Fruit fly (Drosophila melanogaster) whole organism, embryonic: ENCODE measurements around the gene Mst98Ca.
A peak's percentile ranks its signal among the peaks of the same experiment; 100 is the strongest.

Source experiments
- CG10565 ChIP-seq: fragments of 200-800 bp; sonication (Bioruptor generic); optimal IDR thresholded peaks from 3 replicates; lab custom pipeline; 2016; ENCODE audit warnings: missing biosample characterization, mild to moderate bottlenecking, missing genetic modification characterization
- CG12219 ChIP-seq: fragments of 200-800 bp; sonication (Bioruptor generic); optimal IDR thresholded peaks from 3 replicates; lab custom pipeline; 2018; ENCODE audit warnings: missing biosample characterization, mild to moderate bottlenecking, missing genetic modification characterization
- CG14050 ChIP-seq: fragments of 200-800 bp; sonication (Bioruptor generic); IDR thresholded peaks from 3 replicates; pipeline ENCODE4 v1.3.6; 2022; ENCODE audit warnings: missing biosample characterization, missing genetic modification characterization
- CG2678 ChIP-seq: fragments of 200-800 bp; sonication (Bioruptor generic); optimal IDR thresholded peaks from 3 replicates; lab custom pipeline; 2019; ENCODE audit warnings: missing biosample characterization, mild to moderate bottlenecking, missing genetic modification characterization, moderate library complexity
- CG30403 ChIP-seq: fragments of 200-800 bp; sonication (Bioruptor generic); optimal IDR thresholded peaks from 3 replicates; lab custom pipeline; 2016; ENCODE audit warnings: missing biosample characterization, missing genetic modification characterization
- CG31365 ChIP-seq: fragments of 200-800 bp; sonication (Bioruptor generic); optimal IDR thresholded peaks from 2 replicates; lab custom pipeline; 2018; ENCODE audit warnings: missing biosample characterization, mild to moderate bottlenecking, missing genetic modification characterization
- CG31388 ChIP-seq: fragments of 200-800 bp; sonication (Bioruptor generic); optimal IDR thresholded peaks from 2 replicates; lab custom pipeline; 2016; ENCODE audit warnings: missing biosample characterization, missing genetic modification characterization
- CG33213 ChIP-seq: fragments of 200-800 bp; sonication (Bioruptor generic); optimal IDR thresholded peaks from 3 replicates; lab custom pipeline; 2016; ENCODE audit warnings: missing biosample characterization, missing genetic modification characterization
- CG3407 ChIP-seq: fragments of 200-800 bp; sonication (Bioruptor generic); optimal IDR thresholded peaks from 2 replicates; lab custom pipeline; 2018; ENCODE audit warnings: missing biosample characterization, mild to moderate bottlenecking, missing genetic modification characterization
- CG3838 ChIP-seq: fragments of 200-800 bp; sonication (Bioruptor generic); optimal IDR thresholded peaks from 3 replicates; lab custom pipeline; 2016; ENCODE audit warnings: missing biosample characterization, missing genetic modification characterization
- CG6254 ChIP-seq: fragments of 200-800 bp; sonication (Bioruptor generic); optimal IDR thresholded peaks from 3 replicates; lab custom pipeline; 2017; ENCODE audit warnings: mild to moderate bottlenecking, missing biosample characterization, missing genetic modification reagents, missing genetic modification characterization
- CG7556 ChIP-seq: fragments of 200-800 bp; sonication (Bioruptor generic); optimal IDR thresholded peaks from 2 replicates; lab custom pipeline; 2017; ENCODE audit warnings: missing biosample characterization, mild to moderate bottlenecking, missing genetic modification characterization
- CG7987 ChIP-seq: fragments of 200-800 bp; sonication (Bioruptor generic); optimal IDR thresholded peaks from 2 replicates; lab custom pipeline; 2018; ENCODE audit warnings: missing biosample characterization, mild to moderate bottlenecking, missing genetic modification characterization, moderate library complexity
- CG8388 ChIP-seq: fragments of 200-800 bp; sonication (Bioruptor generic); optimal IDR thresholded peaks from 2 replicates; lab custom pipeline; 2019; ENCODE audit warnings: missing biosample characterization, mild to moderate bottlenecking, missing genetic modification characterization, moderate library complexity
- CG9609 ChIP-seq: fragments of 200-800 bp; sonication (Bioruptor generic); optimal IDR thresholded peaks from 3 replicates; lab custom pipeline; 2016; ENCODE audit warnings: missing biosample characterization, missing genetic modification characterization
- D19B ChIP-seq: fragments of 200-800 bp; sonication (Bioruptor generic); optimal IDR thresholded peaks from 2 replicates; lab custom pipeline; 2017; ENCODE audit warnings: missing biosample characterization, mild to moderate bottlenecking, missing genetic modification characterization
- Dbx ChIP-seq: fragments of 200-800 bp; sonication (Bioruptor generic); IDR thresholded peaks from 3 replicates; pipeline ENCODE4 v1.3.6; 2022; ENCODE audit warnings: missing biosample characterization, missing genetic modification characterization
- Eip74EF ChIP-seq, 2 experiments: fragments of 200-800 bp in 1 of 2; fragments of >200 bp in 1 of 2; sonication (Bioruptor generic) in 1 of 2; optimal IDR thresholded peaks; 2 replicates each; lab custom pipeline; 2017 to 2019; ENCODE audit warnings: missing biosample characterization in 2 of 2, missing genetic modification characterization in 2 of 2, mild to moderate bottlenecking in 1 of 2, moderate library complexity in 1 of 2
- HLH3B ChIP-seq: fragments of 200-800 bp; sonication (Bioruptor generic); IDR thresholded peaks from 2 replicates; pipeline ENCODE4 v1.3.6; 2022; ENCODE audit warnings: missing biosample characterization, missing genetic modification characterization
- HmgD ChIP-seq: fragments of 200-800 bp; sonication (Bioruptor generic); optimal IDR thresholded peaks from 3 replicates; lab custom pipeline; 2016; ENCODE audit warnings: missing biosample characterization, missing genetic modification characterization
- Hr51 ChIP-seq, 2 experiments: fragments of 200-800 bp; sonication (Bioruptor generic); optimal IDR thresholded peaks; 2 replicates in 1 of 2; 3 replicates in 1 of 2; lab custom pipeline; 2016 to 2018; ENCODE audit warnings: missing biosample characterization in 2 of 2, missing genetic modification characterization in 2 of 2, mild to moderate bottlenecking in 1 of 2, moderate library complexity in 1 of 2
- Oaz ChIP-seq: fragments of 200-800 bp; sonication (Bioruptor generic); IDR thresholded peaks from 2 replicates; pipeline ENCODE4 v1.3.6; 2022; ENCODE audit warnings: missing biosample characterization, missing genetic modification characterization
- Pdp1 ChIP-seq, 2 experiments: fragments of 200-800 bp; sonication (Bioruptor generic); optimal IDR thresholded peaks; 3 replicates each; lab custom pipeline; 2016; ENCODE audit warnings: missing biosample characterization in 2 of 2, missing genetic modification characterization in 2 of 2, mild to moderate bottlenecking in 1 of 2, moderate library complexity in 1 of 2
- ase ChIP-seq: fragments of 200-800 bp; sonication (Bioruptor generic); IDR thresholded peaks from 3 replicates; pipeline ENCODE4 v1.3.6; 2022; ENCODE audit warnings: missing biosample characterization, missing genetic modification characterization
- br ChIP-seq: fragments of >200 bp; optimal IDR thresholded peaks from 2 replicates; lab custom pipeline; 2017
- btn ChIP-seq: fragments of 200-800 bp; sonication (Bioruptor generic); optimal IDR thresholded peaks from 2 replicates; lab custom pipeline; 2016; ENCODE audit warnings: missing biosample characterization, missing genetic modification characterization
- cad ChIP-seq: fragments of >200 bp; optimal IDR thresholded peaks from 2 replicates; lab custom pipeline; 2017; ENCODE audit warnings: missing biosample characterization, missing genetic modification characterization
- chm ChIP-seq: fragments of 200-800 bp; sonication (Bioruptor generic); IDR thresholded peaks from 2 replicates; pipeline ENCODE4 v1.3.6; 2022; ENCODE audit warnings: missing biosample characterization, missing genetic modification characterization
- ci ChIP-seq: fragments of 200-800 bp; sonication (Bioruptor generic); IDR thresholded peaks from 3 replicates; pipeline ENCODE4 v1.3.6; 2022; ENCODE audit warnings: missing biosample characterization, missing genetic modification characterization
- corto ChIP-seq: fragments of 200-800 bp; sonication (Bioruptor generic); optimal IDR thresholded peaks from 2 replicates; lab custom pipeline; 2016; ENCODE audit warnings: missing biosample characterization, mild to moderate bottlenecking, missing genetic modification characterization, moderate library complexity
- emc ChIP-seq: fragments of 200-800 bp; sonication (Bioruptor generic); optimal IDR thresholded peaks from 2 replicates; lab custom pipeline; 2016; ENCODE audit warnings: missing biosample characterization, missing genetic modification characterization
- fd3F ChIP-seq: fragments of 200-800 bp; sonication (Bioruptor generic); optimal IDR thresholded peaks from 2 replicates; lab custom pipeline; 2018; ENCODE audit warnings: missing biosample characterization, mild to moderate bottlenecking, missing genetic modification characterization, moderate library complexity
- fd96Cb ChIP-seq: fragments of 200-800 bp; sonication (Bioruptor generic); optimal IDR thresholded peaks from 2 replicates; lab custom pipeline; 2018; ENCODE audit warnings: missing biosample characterization, mild to moderate bottlenecking, missing genetic modification characterization, moderate library complexity
- gem ChIP-seq: fragments of 200-800 bp; sonication (Bioruptor generic); optimal IDR thresholded peaks from 2 replicates; lab custom pipeline; 2019; ENCODE audit warnings: missing biosample characterization, mild to moderate bottlenecking, missing genetic modification characterization, moderate library complexity
- lbe ChIP-seq: fragments of 200-800 bp; sonication (Bioruptor generic); optimal IDR thresholded peaks from 2 replicates; lab custom pipeline; 2016; ENCODE audit warnings: missing biosample characterization, mild to moderate bottlenecking, missing genetic modification characterization
- lola ChIP-seq, 3 experiments: fragments of >200 bp in 2 of 3; fragments of 200-800 bp in 1 of 3; sonication (Bioruptor generic) in 1 of 3; optimal IDR thresholded peaks; 2 replicates each; lab custom pipeline; 2017 to 2019; ENCODE audit warnings: missing biosample characterization in 3 of 3, missing genetic modification characterization in 3 of 3, mild to moderate bottlenecking in 1 of 3, moderate library complexity in 1 of 3
- mam ChIP-seq: fragments of 200-800 bp; sonication (Bioruptor generic); optimal IDR thresholded peaks from 3 replicates; lab custom pipeline; 2016; ENCODE audit warnings: missing biosample characterization, missing genetic modification characterization
- mld ChIP-seq: fragments of 200-800 bp; sonication (Bioruptor generic); IDR thresholded peaks from 3 replicates; pipeline ENCODE4 v1.3.6; 2022; ENCODE audit warnings: missing biosample characterization, missing genetic modification characterization; ENCODE audit not compliant: partially characterized antibody
- pho ChIP-seq: fragments of 200-800 bp; sonication (Bioruptor generic); optimal IDR thresholded peaks from 2 replicates; lab custom pipeline; 2016; ENCODE audit warnings: missing biosample characterization, missing genetic modification characterization
- pnt ChIP-seq: fragments of 200-800 bp; sonication (Bioruptor generic); optimal IDR thresholded peaks from 3 replicates; lab custom pipeline; 2016; ENCODE audit warnings: missing biosample characterization, missing genetic modification characterization
- prd ChIP-seq, 3 experiments: fragments of >200 bp in 2 of 3; fragments of 200-800 bp in 1 of 3; sonication (Bioruptor generic) in 1 of 3; optimal IDR thresholded peaks in 2 of 3; IDR thresholded peaks in 1 of 3; 2 replicates in 2 of 3; 3 replicates in 1 of 3; pipeline versions ENCODE4 v1.3.6 to Lab custom; 2017 to 2022; ENCODE audit warnings: missing biosample characterization in 1 of 3, missing genetic modification characterization in 1 of 3
- scrt ChIP-seq: fragments of 200-800 bp; sonication (Bioruptor generic); optimal IDR thresholded peaks from 2 replicates; lab custom pipeline; 2018; ENCODE audit warnings: missing biosample characterization, mild to moderate bottlenecking, missing genetic modification characterization, moderate library complexity
- sr ChIP-seq: fragments of 200-800 bp; sonication (Bioruptor generic); IDR thresholded peaks from 3 replicates; pipeline ENCODE4 v1.3.6; 2022; ENCODE audit warnings: missing biosample characterization, missing genetic modification characterization
- sug ChIP-seq: fragments of 200-800 bp; optimal IDR thresholded peaks from 2 replicates; lab custom pipeline; 2019; ENCODE audit warnings: missing biosample characterization, mild to moderate bottlenecking, missing genetic modification characterization, moderate library complexity
- tap ChIP-seq: fragments of 200-800 bp; optimal IDR thresholded peaks from 3 replicates; lab custom pipeline; 2019; ENCODE audit warnings: missing biosample characterization, mild to moderate bottlenecking, missing genetic modification characterization, moderate library complexity
- twi ChIP-seq: fragments of 200-800 bp; optimal IDR thresholded peaks from 2 replicates; lab custom pipeline; 2019; ENCODE audit warnings: missing biosample characterization, mild to moderate bottlenecking, missing genetic modification characterization, moderate library complexity
- wek ChIP-seq: fragments of 200-800 bp; sonication (Bioruptor generic); optimal IDR thresholded peaks from 3 replicates; lab custom pipeline; 2018; ENCODE audit warnings: missing biosample characterization, mild to moderate bottlenecking, missing genetic modification characterization, moderate library complexity

The Mst98Ca gene

dm6 chr3R:28339654-28340605 lies 48.8 kb downstream of the Mst98Ca start, which contains the start of the genes Gfat2 and Moca-cyp (continued):
- TF ChIP-seq twi (tag; lab: Kevin White, UChicago) (peak; percentile 52), CG31365 (tag; lab: Kevin White, UChicago) (no peak), HLH3B (GFP tag; lab: Robert Waterston, UW) (peak; percentile 56), corto (GFP tag; lab: Kevin White, UChicago) (no peak), lola (GFP tag; optimal IDR thresholded peaks at IDR 0.05; lab: Kevin White, UChicago) (peak in 1 of 3 experiments; percentile 56), mam (peak; percentile 0), Oaz (GFP tag; lab: Robert Waterston, UW) (0 out of 2 replicates have a peak, but pooled peaks have one; percentile 22), btn (GFP tag; lab: Kevin White, UChicago) (no peak), Eip74EF (GFP tag; optimal IDR thresholded peaks at IDR 0.05; lab: Kevin White, UChicago) (no peak), sr (GFP tag; lab: Robert Waterston, UW) (0 out of 3 replicates have a peak, but pooled peaks have one; percentile 11), br (lab: Kevin White, UChicago) (no peak), D19B (GFP tag; lab: Kevin White, UChicago) (peak; percentile 47), pnt (GFP tag; lab: Kevin White, UChicago) (peak; percentile 8), tap (tag; lab: Kevin White, UChicago) (peak; percentile 67), cad (GFP tag; lab: Kevin White, UChicago) (no peak), CG10565 (GFP tag; lab: Kevin White, UChicago) (no peak), prd (optimal IDR thresholded peaks at IDR 0.05; lab: Kevin White, UChicago) (no peak), prd (GFP tag; IDR thresholded peaks at IDR 0.05; lab: Robert Waterston, UW) (peak; percentile 65; the same call in 2 of the 3 replicates), fd3F (GFP tag; lab: Kevin White, UChicago) (peak; percentile 58), sug (peak; percentile 70), gem (tag; lab: Kevin White, UChicago) (peak; percentile 78), CG6254 (GFP tag; lab: Kevin White, UChicago) (peak; percentile 54), CG30403 (peak; percentile 62), CG7556 (GFP tag; lab: Kevin White, UChicago) (peak; percentile 44), CG33213 (GFP tag; lab: Kevin White, UChicago) (no peak), CG12219 (GFP tag; lab: Kevin White, UChicago) (peak; percentile 36), scrt (peak; percentile 38), ase (GFP tag; lab: Robert Waterston, UW) (no peak), emc (GFP tag; lab: Kevin White, UChicago) (no peak), ci (peak; percentile 87), CG8388 (peak; percentile 32), wek (GFP tag; lab: Kevin White, UChicago) (peak; percentile 65), CG3407 (GFP tag; lab: Kevin White, UChicago) (peak; percentile 14), CG9609 (GFP tag; lab: Kevin White, UChicago) (no peak), CG14050 (no peak; the same call in 2 of the 3 replicates), chm (GFP tag; lab: Robert Waterston, UW) (peak; percentile 49; the same call in 1 of the 2 replicates), Pdp1 (GFP tag; optimal IDR thresholded peaks at IDR 0.05; lab: Kevin White, UChicago) (peak in 1 of 2 experiments; percentile 80), HmgD (GFP tag; lab: Kevin White, UChicago) (no peak), fd96Cb (tag; lab: Kevin White, UChicago) (peak; percentile 49), Hr51 (GFP tag; optimal IDR thresholded peaks at IDR 0.05; lab: Kevin White, UChicago) (peak; percentile 51 to 61), pho (GFP tag; lab: Kevin White, UChicago) (peak; percentile 17), CG2678 (tag; lab: Kevin White, UChicago) (peak; percentile 68), CG31388 (peak; percentile 8), lbe (GFP tag; lab: Kevin White, UChicago) (peak; percentile 13), CG7987 (GFP tag; lab: Kevin White, UChicago) (peak; percentile 75), mld (0 out of 3 replicates have a peak, but pooled peaks have one; percentile 39), Dbx (GFP tag; lab: Robert Waterston, UW) (peak; percentile 51; the same call in 1 of the 3 replicates), CG3838 (GFP tag; lab: Kevin White, UChicago) (peak; percentile 34)
